Worm (Caenorhabditis elegans): ENCODE measurements around the gene sptl-1.

sptl-1 gene

ce11 chrII:68757-69156 is 17.3 kb downstream of the sptl-1 start:
- TF ChIP-seq xnd-1 (tag; optimal IDR thresholded peaks at IDR 0.05) (no peak), F33H1.4 (GFP tag; IDR thresholded peaks at IDR 0.05) (no peak), let-526 (GFP tag; IDR thresholded peaks at IDR 0.05) (no peak), cebp-2 (GFP tag; IDR thresholded peaks at IDR 0.05) (no peak), Y53G8AR.9 (GFP tag; conservative IDR thresholded peaks at IDR 0.05) (no peak), ceh-40 (GFP tag; IDR thresholded peaks at IDR 0.05) (no peak), efl-1 (GFP tag; optimal IDR thresholded peaks at IDR 0.05) (no peak), ztf-28 (GFP tag; IDR thresholded peaks at IDR 0.05) (no peak), let-607 (tag; optimal IDR thresholded peaks at IDR 0.05) (no peak), mxl-1 (tag; optimal IDR thresholded peaks at IDR 0.05) (no peak), ekl-4 (GFP tag; IDR thresholded peaks at IDR 0.05) (no peak), rec-8 (tag; optimal IDR thresholded peaks at IDR 0.05) (no peak), ztf-22 (GFP tag; optimal IDR thresholded peaks at IDR 0.05) (no peak), bed-1 (GFP tag; IDR thresholded peaks at IDR 0.05) (no peak)

ce11 chrII:69354-69753 is 17.9 kb downstream of the sptl-1 start, which contains the start of gene egl-26:
Gene egl-26, plus strand, starts transcription at chrII:69654.
- TF ChIP-seq ztf-28 (GFP tag; IDR thresholded peaks at IDR 0.05) (no peak), egl-18 (GFP tag; IDR thresholded peaks at IDR 0.05) (no peak), nhr-90 (tag; optimal IDR thresholded peaks at IDR 0.05) (no peak), F23B12.7 (tag; optimal IDR thresholded peaks at IDR 0.05; ENCODE audit: insufficient read depth) (no peak), nhr-27 (tag; optimal IDR thresholded peaks at IDR 0.05) (no peak), K12H6.12 (tag; optimal IDR thresholded peaks at IDR 0.05) (no peak), nhr-80 (tag; optimal IDR thresholded peaks at IDR 0.05) (no peak), Y53F4B.3 (GFP tag; IDR thresholded peaks at IDR 0.05) (no peak), hmg-1.2 (GFP tag; IDR thresholded peaks at IDR 0.05) (no peak), ztf-3 (GFP tag; optimal IDR thresholded peaks at IDR 0.05) (no peak)

DNA sequence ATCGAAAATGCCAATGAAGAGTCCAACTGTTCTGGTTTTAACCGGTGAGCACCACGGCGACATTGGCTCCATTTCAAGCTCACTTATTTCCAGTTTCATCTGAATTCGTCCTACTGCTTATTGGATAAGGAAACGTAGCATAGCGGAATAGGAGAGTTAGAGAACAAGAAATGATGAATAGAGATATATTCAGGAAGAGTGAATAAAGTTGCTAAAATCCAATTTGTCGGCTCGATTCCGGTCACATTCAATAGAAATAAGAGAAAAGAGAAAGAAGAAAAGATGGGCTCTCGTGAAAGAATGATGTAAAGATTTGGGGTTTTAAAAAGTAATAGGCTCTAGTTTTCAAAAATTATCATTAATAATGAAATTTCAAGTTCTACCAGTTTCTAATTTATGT is 21.9 kb downstream of the sptl-1 start:
- TF ChIP-seq hsf-1 (GFP tag; IDR thresholded peaks at IDR 0.05) (no peak), ets-4 (GFP tag; optimal IDR thresholded peaks at IDR 0.05) (no peak), Y53G8AR.9 (GFP tag; conservative IDR thresholded peaks at IDR 0.05) (no peak), B0336.3 (GFP tag; IDR thresholded peaks at IDR 0.05) (no peak), attf-3 (GFP tag; conservative IDR thresholded peaks at IDR 0.05) (no peak), atf-7 (tag; optimal IDR thresholded peaks at IDR 0.05) (no peak), ztf-18 (tag; optimal IDR thresholded peaks at IDR 0.05) (no peak), C06A6.2 (GFP tag; conservative IDR thresholded peaks at IDR 0.05) (no peak), F39B2.1 (GFP tag; IDR thresholded peaks at IDR 0.05) (no peak), madf-8 (GFP tag; conservative IDR thresholded peaks at IDR 0.05) (no peak), madf-3 (GFP tag; IDR thresholded peaks at IDR 0.05) (no peak), pbrm-1 (GFP tag; IDR thresholded peaks at IDR 0.05) (no peak), lin-54 (GFP tag; optimal IDR thresholded peaks at IDR 0.05) (no peak), unc-62 (GFP tag; optimal IDR thresholded peaks at IDR 0.05) (no peak), Y67H2A.10 (GFP tag; conservative IDR thresholded peaks at IDR 0.05) (no peak), dox-1 (GFP tag; IDR thresholded peaks at IDR 0.05) (no peak), nfya-1 (tag; optimal IDR thresholded peaks at IDR 0.05; ENCODE audit: borderline replicate concordance, insufficient read depth) (no peak), fkh-3 (tag; optimal IDR thresholded peaks at IDR 0.05) (no peak), C17E4.6 (GFP tag; IDR thresholded peaks at IDR 0.05) (no peak), F33H1.4 (GFP tag; IDR thresholded peaks at IDR 0.05) (no peak)

Measured in whole organism, young adult.